Worm (Caenorhabditis elegans) whole organism, L3 larva: ENCODE measurements around the gene col-183.

Source experiments
- aly-2 ChIP-seq: fragments of 150-350 bp; optimal IDR thresholded peaks from 2 replicates; lab custom pipeline; 2014; ENCODE audit warnings: missing biosample characterization, missing genetic modification characterization
- fkh-10 ChIP-seq: sonication (generic microtip); optimal IDR thresholded peaks from 2 replicates; lab custom pipeline; 2017; ENCODE audit warnings: missing biosample characterization, missing genetic modification reagents, missing genetic modification characterization
- fos-1 ChIP-seq: fragments of 150-350 bp; optimal IDR thresholded peaks from 2 replicates; lab custom pipeline; 2014; ENCODE audit warnings: missing biosample characterization, missing genetic modification characterization
- nhr-237 ChIP-seq: fragments of 150-350 bp; optimal IDR thresholded peaks from 2 replicates; lab custom pipeline; 2014; ENCODE audit warnings: missing biosample characterization, missing genetic modification characterization
- nhr-25 ChIP-seq: sonication (generic microtip); optimal IDR thresholded peaks from 2 replicates; lab custom pipeline; 2017; ENCODE audit warnings: missing biosample characterization, missing genetic modification characterization
- nhr-76 ChIP-seq: fragments of 150-350 bp; sonication (generic microtip); optimal IDR thresholded peaks from 5 replicates; lab custom pipeline; 2014; ENCODE audit warnings: missing biosample characterization, missing genetic modification characterization
- unc-62 ChIP-seq: fragments of 150-350 bp; sonication (generic microtip); optimal IDR thresholded peaks from 4 replicates; lab custom pipeline; 2014; ENCODE audit warnings: missing biosample characterization, missing genetic modification reagents, missing genetic modification characterization
- ztf-4 ChIP-seq: fragments of 150-350 bp; optimal IDR thresholded peaks from 2 replicates; lab custom pipeline; 2014; ENCODE audit warnings: missing biosample characterization, missing genetic modification characterization

DNA sequence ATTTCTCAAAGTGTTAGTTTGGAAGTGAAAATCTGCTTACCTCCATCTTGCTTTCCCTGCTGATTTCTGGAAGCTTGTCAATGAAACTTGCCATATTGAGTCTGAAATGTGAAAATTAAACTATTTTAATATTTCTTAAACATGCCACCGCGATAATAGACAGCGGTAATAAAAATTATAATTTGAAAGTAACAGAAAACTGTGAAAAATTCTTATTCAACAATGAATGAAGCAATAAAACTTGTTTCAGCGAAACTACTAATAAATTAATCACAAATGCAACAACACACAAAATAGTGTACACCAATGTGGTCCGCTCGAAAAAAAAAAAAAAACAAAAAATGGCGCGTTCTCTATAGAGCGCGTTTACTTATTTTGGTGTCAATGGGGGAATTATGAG, 16.0 kb downstream of the col-183 start, which contains the start of gene F02D10.6:
- TF ChIP-seq ztf-4 = no peak
- no peak for TF ChIP-seq aly-2 (tag; lab: Kevin White, UChicago)
- TF ChIP-seq nhr-76 (tag; lab: Kevin White, UChicago) = no peak
- no peak for TF ChIP-seq unc-62 (GFP tag; lab: Kevin White, UChicago)
- TF ChIP-seq fos-1 (tag; lab: Kevin White, UChicago) = no peak
- TF ChIP-seq nhr-25 (tag; lab: Kevin White, UChicago) = no peak
- TF ChIP-seq fkh-10 (GFP tag; lab: Kevin White, UChicago) = no peak
- TF ChIP-seq nhr-237 (tag; lab: Kevin White, UChicago) = no peak
